Fruit fly (Drosophila melanogaster) whole organism, embryonic: ENCODE data around the gene Porin2.
A peak's percentile ranks its signal among the peaks of the same experiment; 100 is the strongest.

Experiments used
- Adf1 ChIP-seq: fragments of 200-800 bp; sonication (Bioruptor generic); IDR thresholded peaks from 2 replicates; pipeline ENCODE4 v1.3.6; 2022; ENCODE audit warnings: missing biosample characterization, missing genetic modification characterization
- CG14667 ChIP-seq: fragments of 200-800 bp; sonication (Bioruptor generic); IDR thresholded peaks from 2 replicates; pipeline ENCODE4 v1.3.6; 2022; ENCODE audit warnings: missing biosample characterization, missing genetic modification characterization
- CG8388 ChIP-seq: fragments of 200-800 bp; sonication (Bioruptor generic); optimal IDR thresholded peaks from 2 replicates; lab custom pipeline; 2019; ENCODE audit warnings: missing biosample characterization, mild to moderate bottlenecking, missing genetic modification characterization, moderate library complexity
- HLH3B ChIP-seq: fragments of 200-800 bp; sonication (Bioruptor generic); IDR thresholded peaks from 2 replicates; pipeline ENCODE4 v1.3.6; 2022; ENCODE audit warnings: missing biosample characterization, missing genetic modification characterization
- Optix ChIP-seq: fragments of 200-800 bp; sonication (Bioruptor generic); IDR thresholded peaks from 3 replicates; pipeline ENCODE4 v1.3.6; 2022; ENCODE audit warnings: missing biosample characterization, missing genetic modification characterization
- Rfx ChIP-seq: fragments of 200-800 bp; sonication (Bioruptor generic); IDR thresholded peaks from 2 replicates; pipeline ENCODE4 v1.3.6; 2022; ENCODE audit warnings: missing biosample characterization, missing genetic modification characterization
- Tbp ChIP-seq: fragments of >200 bp; optimal IDR thresholded peaks from 2 replicates; lab custom pipeline; 2018; ENCODE audit warnings: missing biosample characterization, missing genetic modification characterization
- dysf ChIP-seq: fragments of 200-800 bp; sonication (Bioruptor generic); IDR thresholded peaks from 3 replicates; pipeline ENCODE4 v1.3.6; 2022; ENCODE audit warnings: missing biosample characterization, missing genetic modification characterization
- grau ChIP-seq: fragments of 200-800 bp; optimal IDR thresholded peaks from 3 replicates; lab custom pipeline; 2019; ENCODE audit warnings: missing biosample characterization, mild to moderate bottlenecking, missing genetic modification characterization, moderate library complexity
- ranshi ChIP-seq: fragments of 200-800 bp; sonication (Bioruptor generic); IDR thresholded peaks from 2 replicates; pipeline ENCODE4 v1.3.6; 2022; ENCODE audit warnings: missing biosample characterization, missing genetic modification characterization
- row ChIP-seq: fragments of 200-800 bp; sonication (Bioruptor generic); IDR thresholded peaks from 3 replicates; pipeline ENCODE4 v1.3.6; 2022; ENCODE audit warnings: missing biosample characterization, missing genetic modification characterization
- sens ChIP-seq: fragments of 200-800 bp; sonication (Bioruptor generic); peaks from one replicate; lab custom pipeline; 2016; ENCODE audit warnings: missing biosample characterization, missing genetic modification characterization

The Porin2 gene

DNA sequence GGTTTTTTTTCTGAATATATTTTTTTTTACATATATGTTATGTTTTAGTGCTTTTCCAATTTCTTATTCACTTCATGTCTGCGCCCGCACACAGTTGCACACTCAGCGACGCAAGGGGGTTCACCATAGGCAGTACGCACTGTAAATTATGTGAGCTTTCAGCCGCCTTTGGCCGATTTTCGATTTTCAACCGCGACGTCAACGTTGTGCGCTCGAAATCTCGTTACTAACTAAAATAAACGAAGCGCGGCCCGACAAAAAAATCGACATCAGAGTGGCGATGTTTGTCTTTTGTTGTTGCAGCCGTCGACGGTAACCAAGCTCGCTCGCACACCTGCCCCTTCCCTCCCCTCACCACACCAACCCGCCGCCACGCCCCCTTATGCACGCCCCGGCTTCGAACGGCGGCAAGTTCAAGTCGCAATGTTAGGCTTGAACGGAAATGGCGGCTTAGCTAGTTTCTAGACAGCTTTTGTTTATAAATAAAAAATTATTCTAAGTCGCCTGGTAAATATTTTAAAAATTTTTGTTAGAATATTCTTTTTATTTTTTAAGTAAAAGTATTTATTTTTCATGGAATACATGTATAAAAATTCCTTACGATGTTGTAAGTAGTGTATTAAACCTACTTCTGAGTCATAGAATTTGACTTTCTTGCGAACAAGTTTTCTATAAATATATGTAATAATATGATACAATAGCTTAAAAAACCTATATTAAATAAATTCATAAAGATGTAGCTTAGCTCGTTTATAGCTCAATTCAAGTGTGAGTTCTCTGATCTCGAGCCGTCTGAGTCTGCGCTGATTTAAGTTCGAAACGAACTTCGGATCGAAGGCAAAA lies 45.7 kb downstream of the Porin2 start, which contains the start of gene CG31869 (continued):
- TF ChIP-seq grau (tag; lab: Kevin White, UChicago) (peak; percentile 80), CG8388 (GFP tag; lab: Kevin White, UChicago) (no peak), CG14667 (GFP tag; lab: Robert Waterston, UW) (0 out of 2 replicates have a peak, but pooled peaks have one; percentile 11), ranshi (GFP tag; lab: Robert Waterston, UW) (0 out of 2 replicates have a peak, but pooled peaks have one; percentile 24), Adf1 (GFP tag; lab: Robert Waterston, UW) (peak; percentile 38), sens (GFP tag; lab: Kevin White, UChicago) (peak; percentile 73), Tbp (GFP tag; lab: Kevin White, UChicago) (no peak), HLH3B (GFP tag; lab: Robert Waterston, UW) (0 out of 2 replicates have a peak, but pooled peaks have one; percentile 25), row (GFP tag; lab: Robert Waterston, UW) (peak; percentile 41), dysf (GFP tag; lab: Robert Waterston, UW) (peak; percentile 38; the same call in 1 of the 3 replicates), Rfx (GFP tag; lab: Robert Waterston, UW) (0 out of 2 replicates have a peak, but pooled peaks have one; percentile 31), Optix (0 out of 3 replicates have a peak, but pooled peaks have one; percentile 34)
- TF ChIP-seq, all 482 proteins: peak for 67
